Worm (Caenorhabditis elegans): ENCODE measurements around the gene scav-3.

- TF ChIP-seq aptf-3 (GFP tag; IDR thresholded peaks at IDR 0.05) (no peak), snpc-4 (GFP tag; optimal IDR thresholded peaks at IDR 0.05) (no peak), snpc-4 (tag; optimal IDR thresholded peaks at IDR 0.05) (no peak), let-607 (tag; optimal IDR thresholded peaks at IDR 0.05) (no peak), ztf-28 (GFP tag; IDR thresholded peaks at IDR 0.05) (no peak), dpl-1 (GFP tag; optimal IDR thresholded peaks at IDR 0.05) (peak; percentile 90), T26A5.8 (tag; optimal IDR thresholded peaks at IDR 0.05) (no peak), bed-1 (GFP tag; IDR thresholded peaks at IDR 0.05) (no peak), madf-10 (tag; optimal IDR thresholded peaks at IDR 0.05) (no peak), ama-1 (optimal IDR thresholded peaks at IDR 0.05) (no peak), ama-1 (GFP tag; optimal IDR thresholded peaks at IDR 0.05) (no peak), hmg-1.2 (GFP tag; IDR thresholded peaks at IDR 0.05) (no peak), rcor-1 (GFP tag; IDR thresholded peaks at IDR 0.05) (no peak), akir-1 (GFP tag; optimal IDR thresholded peaks at IDR 0.05) (no peak), tbp1 (GFP tag; optimal IDR thresholded peaks at IDR 0.05) (no peak), F37B4.10 (GFP tag; IDR thresholded peaks at IDR 0.05) (no peak)
Measured at ce11 chrIII:12429579-12430084, 27.0 kb downstream of the scav-3 start, which contains the start of gene snr-6.
